Worm (Caenorhabditis elegans): ENCODE results near the gene C09F12.3.

- TF ChIP-seq klf-2 (GFP tag; conservative IDR thresholded peaks at IDR 0.05) = no peak
- TF ChIP-seq flt-1 (GFP tag; IDR thresholded peaks at IDR 0.05) = no peak
- TF ChIP-seq cog-1 (tag; optimal IDR thresholded peaks at IDR 0.05) = no peak
- no peak for TF ChIP-seq ztf-23 (GFP tag; IDR thresholded peaks at IDR 0.05)
- no peak for TF ChIP-seq tab-1 (GFP tag; IDR thresholded peaks at IDR 0.05)
- no peak for TF ChIP-seq ref-1 (GFP tag; conservative IDR thresholded peaks at IDR 0.05)
- TF ChIP-seq ztf-29 (GFP tag; IDR thresholded peaks at IDR 0.05) = no peak
Observed at ce11 chrX:11076491-11076890, 33.8 kb upstream of the C09F12.3 start, which contains the start of gene W04G3.12.

All from whole organism, midembryonic.